Worm (Caenorhabditis elegans) whole organism, L4 larva: ENCODE results near the gene Y97E10AR.6.
A peak's percentile ranks its signal among the peaks of the same experiment; 100 is the strongest.

ENCODE experiments used
- F49E8.2 ChIP-seq: sonication (generic microtip); optimal IDR thresholded peaks from 2 replicates; lab custom pipeline; 2016; ENCODE audit warnings: missing compliant biosample characterization, mild to moderate bottlenecking, missing genetic modification characterization, borderline replicate concordance
- R02D3.7 ChIP-seq: fragments of 150-350 bp; sonication (generic microtip); optimal IDR thresholded peaks from 3 replicates; lab custom pipeline; 2014; ENCODE audit warnings: missing biosample characterization, missing genetic modification characterization
- Y5F2A.4 ChIP-seq: fragments of 200-800 bp; sonication (Bioruptor generic); optimal IDR thresholded peaks from 2 replicates; lab custom pipeline; 2018; ENCODE audit warnings: mild to moderate bottlenecking, missing genetic modification characterization, missing compliant biosample characterization
- ZK337.2 ChIP-seq: fragments of 200-800 bp; sonication (Bioruptor generic); IDR thresholded peaks from 2 replicates; pipeline ENCODE4 v1.3.6; 2022; ENCODE audit warnings: missing genetic modification reagents, missing genetic modification characterization, missing compliant biosample characterization
- aha-1 ChIP-seq: fragments of 150-350 bp; peaks from one replicate; lab custom pipeline; 2014; ENCODE audit warnings: missing biosample characterization, missing genetic modification characterization
- aly-2 ChIP-seq: sonication (generic microtip); optimal IDR thresholded peaks from 2 replicates; lab custom pipeline; 2018; ENCODE audit warnings: missing biosample characterization, missing genetic modification characterization
- ama-1 ChIP-seq: fragments of 150-350 bp; optimal IDR thresholded peaks from 2 replicates; lab custom pipeline; 2014; ENCODE audit warnings: inconsistent platforms, mixed read lengths
- ceh-32 ChIP-seq: sonication (generic microtip); optimal IDR thresholded peaks from 2 replicates; lab custom pipeline; 2016; ENCODE audit warnings: mild to moderate bottlenecking, missing genetic modification characterization, missing compliant biosample characterization; ENCODE audit not compliant: poor library complexity
- ceh-62 ChIP-seq: sonication (generic microtip); optimal IDR thresholded peaks from 2 replicates; lab custom pipeline; 2017; ENCODE audit warnings: missing biosample characterization, missing genetic modification characterization
- dmd-6 ChIP-seq: fragments of 200-800 bp; sonication (Bioruptor generic); IDR thresholded peaks from 2 replicates; pipeline ENCODE4 v1.3.6; 2022; ENCODE audit warnings: missing genetic modification reagents, missing genetic modification characterization, missing compliant biosample characterization
- dmd-8 ChIP-seq: fragments of 200-800 bp; sonication (Bioruptor generic); IDR thresholded peaks from 2 replicates; pipeline ENCODE4 v1.3.6; 2022; ENCODE audit warnings: missing genetic modification characterization, missing compliant biosample characterization
- dpl-1 ChIP-seq: fragments of 150-350 bp; optimal IDR thresholded peaks from 2 replicates; lab custom pipeline; 2014; ENCODE audit warnings: missing biosample characterization, missing genetic modification reagents, missing genetic modification characterization
- duxl-1 ChIP-seq: sonication (generic microtip); optimal IDR thresholded peaks from 2 replicates; lab custom pipeline; 2016; ENCODE audit warnings: mild to moderate bottlenecking, missing genetic modification characterization, moderate library complexity, missing compliant biosample characterization; ENCODE audit not compliant: poor library complexity
- dve-1 ChIP-seq: sonication (generic microtip); optimal IDR thresholded peaks from 2 replicates; lab custom pipeline; 2017; ENCODE audit warnings: antibody characterized with exemption, mild to moderate bottlenecking, missing genetic modification characterization, missing compliant biosample characterization; ENCODE audit not compliant: insufficient read depth
- egl-43 ChIP-seq: fragments of 200-800 bp; sonication (Bioruptor generic); IDR thresholded peaks from 2 replicates; pipeline ENCODE4 v1.3.6; 2022; ENCODE audit warnings: missing genetic modification reagents, missing genetic modification characterization, missing compliant biosample characterization
- hlh-11 ChIP-seq: fragments of 200-800 bp; sonication (Bioruptor generic); optimal IDR thresholded peaks from 2 replicates; lab custom pipeline; 2018; ENCODE audit warnings: mild to moderate bottlenecking, missing genetic modification characterization, missing compliant biosample characterization
- hlh-30 ChIP-seq: sonication (generic microtip); optimal IDR thresholded peaks from 2 replicates; lab custom pipeline; 2017; ENCODE audit warnings: antibody characterized with exemption, mild to moderate bottlenecking, missing genetic modification characterization, missing compliant biosample characterization; ENCODE audit not compliant: insufficient read depth
- jun-1 ChIP-seq: fragments of 150-350 bp; optimal IDR thresholded peaks from 2 replicates; lab custom pipeline; 2014; ENCODE audit warnings: missing biosample characterization, missing genetic modification reagents, missing genetic modification characterization
- lin-1 ChIP-seq: fragments of 200-800 bp; sonication (Bioruptor generic); IDR thresholded peaks from 2 replicates; pipeline ENCODE4 v1.3.6; 2022; ENCODE audit warnings: missing genetic modification reagents, missing genetic modification characterization, missing compliant biosample characterization
- lin-13 ChIP-seq: fragments of 150-350 bp; optimal IDR thresholded peaks from 2 replicates; lab custom pipeline; 2014; ENCODE audit warnings: missing biosample characterization, missing genetic modification reagents, missing genetic modification characterization
- lsy-2 ChIP-seq, 2 experiments: fragments of 150-350 bp in 1 of 2; sonication (generic microtip) in 1 of 2; optimal IDR thresholded peaks; 2 replicates each; lab custom pipeline; 2014 to 2017; ENCODE audit warnings: missing biosample characterization in 2 of 2, missing genetic modification characterization in 2 of 2
- mdl-1 ChIP-seq, 2 experiments: fragments of 150-350 bp in 1 of 2; sonication (generic microtip) in 1 of 2; optimal IDR thresholded peaks; 2 replicates each; lab custom pipeline; 2014 to 2017; ENCODE audit warnings: missing biosample characterization in 2 of 2, missing genetic modification characterization in 2 of 2
- mdt-29 ChIP-seq: fragments of 200-800 bp; sonication (Bioruptor generic); IDR thresholded peaks from 2 replicates; pipeline ENCODE4 v1.3.6; 2022; ENCODE audit warnings: missing genetic modification reagents, missing genetic modification characterization, missing compliant biosample characterization
- mep-1 ChIP-seq: fragments of 150-350 bp; sonication (generic microtip); optimal IDR thresholded peaks from 3 replicates; lab custom pipeline; 2014; ENCODE audit warnings: missing biosample characterization, missing genetic modification characterization
- mes-2 ChIP-seq: sonication (generic microtip); optimal IDR thresholded peaks from 2 replicates; lab custom pipeline; 2016; ENCODE audit warnings: missing genotype, mild to moderate bottlenecking, missing genetic modification characterization, missing compliant biosample characterization; ENCODE audit not compliant: poor library complexity, severe bottlenecking
- mxl-3 ChIP-seq: fragments of 200-800 bp; sonication (Bioruptor generic); optimal IDR thresholded peaks from 2 replicates; lab custom pipeline; 2018; ENCODE audit warnings: mild to moderate bottlenecking, missing genetic modification characterization, missing compliant biosample characterization
- nhr-28 ChIP-seq: fragments of 150-350 bp; optimal IDR thresholded peaks from 2 replicates; lab custom pipeline; 2014; ENCODE audit warnings: missing biosample characterization, missing genetic modification characterization
- nhr-41 ChIP-seq: fragments of 200-800 bp; sonication (Bioruptor generic); IDR thresholded peaks from 2 replicates; pipeline ENCODE4 v1.3.6; 2022; ENCODE audit warnings: missing genetic modification reagents, missing genetic modification characterization, missing compliant biosample characterization
- nhr-42 ChIP-seq: fragments of 200-800 bp; sonication (Bioruptor generic); IDR thresholded peaks from 2 replicates; pipeline ENCODE4 v1.3.6; 2022; ENCODE audit warnings: missing genetic modification characterization, missing compliant biosample characterization
- nhr-48 ChIP-seq: sonication (generic microtip); optimal IDR thresholded peaks from 2 replicates; lab custom pipeline; 2016; ENCODE audit warnings: mild to moderate bottlenecking, missing genetic modification characterization, missing compliant biosample characterization
- rbr-2 ChIP-seq: sonication (generic microtip); optimal IDR thresholded peaks from 2 replicates; lab custom pipeline; 2016; ENCODE audit warnings: missing genotype, missing genetic modification characterization, missing compliant biosample characterization
- set-16 ChIP-seq: fragments of 200-800 bp; sonication (Bioruptor generic); IDR thresholded peaks from 2 replicates; pipeline ENCODE4 v1.3.6; 2022; ENCODE audit warnings: missing genetic modification reagents, missing genetic modification characterization, missing compliant biosample characterization
- unc-62 ChIP-seq, 3 experiments: fragments of 150-350 bp in 1 of 3; sonication (generic microtip); optimal IDR thresholded peaks in 2 of 3; peaks in 1 of 3; 1 replicate in 1 of 3; 2 replicates in 2 of 3; lab custom pipeline; 2014 to 2017; ENCODE audit warnings: missing biosample characterization in 3 of 3, missing genetic modification characterization in 3 of 3, missing genetic modification reagents in 3 of 3, missing genotype in 1 of 3
- ztf-11 ChIP-seq: fragments of 150-350 bp; optimal IDR thresholded peaks from 2 replicates; lab custom pipeline; 2014; ENCODE audit warnings: missing biosample characterization, missing genetic modification characterization

The Y97E10AR.6 gene

DNA sequence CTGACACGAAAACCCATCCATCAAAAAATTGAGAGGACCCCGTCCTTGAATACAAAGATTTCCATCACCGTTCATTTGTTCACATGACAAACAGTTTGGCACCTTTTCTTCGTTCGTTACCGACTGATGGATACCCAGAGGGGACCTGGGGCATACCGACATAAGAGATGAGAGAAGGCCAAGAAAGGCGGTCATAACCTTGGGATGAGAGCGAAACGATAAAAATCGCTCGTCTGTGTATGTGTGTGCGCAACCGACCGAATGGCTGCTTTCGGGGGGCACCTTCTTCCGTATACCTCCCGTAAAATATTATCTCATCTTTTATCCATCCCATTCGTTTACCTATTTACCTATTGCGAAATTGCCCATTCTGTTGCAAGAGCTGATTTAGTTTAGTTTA, 31.2 kb upstream of the Y97E10AR.6 start:
- TF ChIP-seq mes-2 (tag; lab: Kevin White, UChicago) (peak; percentile 3), hlh-11 (tag; lab: Kevin White, UChicago) (peak; percentile 5), nhr-41 (GFP tag; lab: Robert Waterston, UW) (no peak), nhr-28 (tag; lab: Kevin White, UChicago) (peak; percentile 16)

DNA sequence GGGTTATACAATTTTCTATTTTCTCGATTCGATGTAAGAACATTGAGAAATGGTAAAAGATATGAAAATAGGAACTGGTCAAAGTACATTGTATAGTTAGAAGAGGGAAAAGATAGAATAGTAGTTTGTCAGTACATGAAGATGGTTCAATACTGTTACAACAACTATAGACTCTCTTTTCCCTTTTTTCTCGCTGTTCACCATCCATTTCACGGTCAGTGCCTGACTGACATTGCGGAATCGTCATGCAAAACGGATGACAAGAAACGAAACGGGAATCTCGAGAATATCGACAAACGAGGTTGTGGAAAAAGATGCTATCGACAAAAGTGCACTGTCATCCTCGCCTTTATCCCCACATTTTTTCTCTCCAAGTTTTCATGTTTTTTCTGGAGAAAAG, 29.9 kb upstream of the Y97E10AR.6 start:
- TF ChIP-seq aha-1 (tag; lab: Kevin White, UChicago) (peak; percentile 60), unc-62 (GFP tag; optimal IDR thresholded peaks at IDR 0.05 in 1 of 2; lab: Kevin White, UChicago) (peak in 1 of 2 experiments; percentile 60), unc-62 (tag; optimal IDR thresholded peaks at IDR 0.05; lab: Kevin White, UChicago) (no peak), ceh-62 (tag; lab: Kevin White, UChicago) (no peak)

DNA sequence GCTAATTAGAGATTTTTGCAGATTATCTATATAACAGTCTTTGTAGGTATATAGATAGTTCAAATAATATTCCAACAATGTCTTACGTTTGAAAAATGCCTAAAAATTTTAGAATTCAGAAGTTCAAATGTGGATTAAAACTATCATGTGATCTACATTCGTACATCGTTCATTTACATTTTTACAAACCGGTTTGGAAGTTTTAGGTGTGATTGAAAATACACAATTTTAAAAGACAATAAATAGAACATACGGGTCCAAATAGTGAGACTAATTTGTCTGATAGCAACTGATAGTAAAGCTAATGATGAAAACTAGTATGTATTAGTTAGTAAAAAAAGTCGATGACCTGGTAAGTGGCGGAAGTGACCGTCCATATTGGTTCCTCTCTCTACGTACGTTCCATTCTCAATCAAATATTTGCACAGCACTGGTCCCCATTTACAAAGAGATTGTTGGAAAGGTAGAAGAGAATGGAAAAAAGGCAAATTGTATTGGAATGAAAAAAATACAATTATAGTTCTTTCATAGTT, 27.7 kb upstream of the Y97E10AR.6 start:
- TF ChIP-seq unc-62 (GFP tag; optimal IDR thresholded peaks at IDR 0.05 in 1 of 2; lab: Kevin White, UChicago) (peak in 1 of 2 experiments; percentile 94), unc-62 (tag; optimal IDR thresholded peaks at IDR 0.05; lab: Kevin White, UChicago) (no peak), nhr-48 (tag; lab: Kevin White, UChicago) (no peak)
- TF ChIP-seq, all 104 proteins: peak for 1

DNA sequence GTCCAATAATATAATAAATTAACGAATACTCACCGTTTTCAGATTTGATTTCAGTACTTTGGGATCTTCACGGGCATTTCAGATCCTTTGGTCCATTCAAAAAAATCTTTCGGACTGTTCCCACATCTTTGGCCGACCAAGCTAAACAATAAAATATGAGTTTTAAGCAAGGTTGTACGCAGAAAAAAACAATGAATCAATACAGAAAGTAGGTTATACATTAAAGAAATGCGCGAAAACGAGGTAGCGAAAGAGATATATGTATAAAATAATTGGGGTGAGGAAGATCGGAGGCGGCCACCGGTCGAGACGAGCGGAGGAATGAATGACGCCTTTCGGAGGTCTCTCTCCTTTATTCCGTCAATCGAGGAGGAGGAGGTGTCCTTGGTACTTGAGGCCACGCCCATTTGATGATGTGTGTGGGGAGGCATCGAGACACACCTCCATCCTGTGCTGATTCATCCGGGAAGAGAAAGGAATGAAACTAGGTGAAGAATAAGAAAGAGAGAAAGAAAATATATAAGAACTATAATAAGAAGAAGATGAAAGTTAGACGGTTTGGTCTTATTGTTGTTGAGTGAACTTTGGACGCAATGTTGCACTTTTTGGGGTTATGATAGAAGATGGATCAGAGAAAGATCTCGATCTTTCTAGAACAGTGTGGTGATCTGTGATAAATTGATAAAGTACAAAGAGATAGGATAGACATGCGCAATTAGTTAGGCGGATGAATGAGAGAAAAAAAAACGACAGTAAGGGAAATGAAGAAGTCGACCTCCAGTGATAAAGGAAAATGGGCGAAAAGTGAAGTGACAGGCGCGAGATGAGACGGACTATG, 26.7 kb upstream of the Y97E10AR.6 start:
- TF ChIP-seq ztf-11, result no peak
- no peak for TF ChIP-seq aly-2 (tag; lab: Kevin White, UChicago)
- peak; percentile 5 for TF ChIP-seq mep-1
- TF ChIP-seq aha-1 (tag; lab: Kevin White, UChicago), result peak; percentile 48
- no peak for TF ChIP-seq duxl-1 (tag; lab: Kevin White, UChicago)
- TF ChIP-seq jun-1 (tag; lab: Kevin White, UChicago), result peak; percentile 8
- peak; percentile 51 for TF ChIP-seq dve-1 (tag; lab: Kevin White, UChicago)
- TF ChIP-seq ZK337.2, result no peak
- TF ChIP-seq ceh-32, result no peak
- no peak for TF ChIP-seq dmd-8 (GFP tag; lab: Robert Waterston, UW)
- peak; percentile 88 for TF ChIP-seq ama-1 (lab: Kevin White, UChicago)
- peak; percentile 42 for TF ChIP-seq hlh-30
- no peak for TF ChIP-seq ceh-62 (tag; lab: Kevin White, UChicago)
- peak; percentile 48; the same call in 1 of the 2 replicates for TF ChIP-seq set-16 (GFP tag; lab: Robert Waterston, UW)
- TF ChIP-seq mes-2 (tag; lab: Kevin White, UChicago), result peak; percentile 4
- TF ChIP-seq nhr-28 (tag; lab: Kevin White, UChicago), result peak; percentile 43
- TF ChIP-seq egl-43, result no peak
- TF ChIP-seq nhr-42, result no peak
- TF ChIP-seq lin-13 (GFP tag; lab: Kevin White, UChicago), result no peak
- TF ChIP-seq rbr-2 (tag; lab: Kevin White, UChicago), result peak; percentile 40
- TF ChIP-seq mdl-1 (tag; optimal IDR thresholded peaks at IDR 0.05; lab: Kevin White, UChicago), result peak in 1 of 2 experiments; percentile 43
- peak in 1 of 2 experiments; percentile 60 for TF ChIP-seq lsy-2 (tag; optimal IDR thresholded peaks at IDR 0.05; lab: Kevin White, UChicago)
- TF ChIP-seq lin-1, result no peak
- peak; percentile 73; the same call in 1 of the 2 replicates for TF ChIP-seq mdt-29 (GFP tag; lab: Robert Waterston, UW)
- TF ChIP-seq Y5F2A.4 (GFP tag; lab: Kevin White, UChicago), result no peak
- TF ChIP-seq mxl-3 (GFP tag; lab: Kevin White, UChicago), result peak; percentile 17
- TF ChIP-seq nhr-48 (tag; lab: Kevin White, UChicago), result peak; percentile 51
- peak; percentile 43 for TF ChIP-seq hlh-11 (tag; lab: Kevin White, UChicago)
- no peak for TF ChIP-seq R02D3.7 (tag; lab: Kevin White, UChicago)
- TF ChIP-seq dpl-1, result peak; percentile 8
- TF ChIP-seq dmd-6 (GFP tag; lab: Robert Waterston, UW), result 0 out of 2 replicates have a peak, but pooled peaks have one; percentile 13
- no peak for TF ChIP-seq F49E8.2 (tag; lab: Kevin White, UChicago)
- TF ChIP-seq, all 104 proteins: peak for 18
